Worm (Caenorhabditis elegans): ENCODE results near the gene spe-42.

spe-42 gene

DNA sequence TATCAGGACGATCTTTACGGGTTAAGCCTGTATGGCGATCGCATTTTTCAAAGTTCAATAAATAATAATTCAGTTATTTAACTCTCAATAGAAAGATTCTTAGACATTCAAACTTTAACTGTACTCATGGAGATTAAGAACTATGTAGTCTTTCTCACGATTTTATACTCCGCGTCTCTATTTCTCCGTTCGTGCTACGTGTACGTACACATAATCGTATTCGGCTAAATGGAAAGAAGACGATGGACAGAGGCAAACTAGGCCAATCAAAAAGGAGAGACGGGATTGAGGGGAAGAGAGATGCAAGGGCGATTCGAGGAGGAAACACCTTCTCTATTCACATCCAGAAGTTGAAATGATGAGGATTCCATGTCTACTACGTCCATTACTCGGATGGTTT is 36.6 kb upstream of the spe-42 start, which contains the start of gene bus-18:
bus-18 (plus strand) TSS at position 301 of the 400 bp plus-strand sequence.
- TF ChIP-seq sea-1 (GFP tag; conservative IDR thresholded peaks at IDR 0.05) (no peak), aly-1 (tag; optimal IDR thresholded peaks at IDR 0.05) (no peak), tbx-11 (GFP tag; IDR thresholded peaks at IDR 0.05) (no peak), ama-1 (optimal IDR thresholded peaks at IDR 0.05) (no peak), B0310.2 (tag; optimal IDR thresholded peaks at IDR 0.05) (no peak), F13C5.2 (tag; optimal IDR thresholded peaks at IDR 0.05) (no peak), hmg-4 (GFP tag; optimal IDR thresholded peaks at IDR 0.05) (no peak), ceh-36 (tag; optimal IDR thresholded peaks at IDR 0.05) (no peak), tbx-37 (GFP tag; conservative IDR thresholded peaks at IDR 0.05) (no peak), tra-4 (tag; optimal IDR thresholded peaks at IDR 0.05) (no peak), pes-1 (GFP tag; IDR thresholded peaks at IDR 0.05) (no peak), hnd-1 (tag; optimal IDR thresholded peaks at IDR 0.05) (no peak), flt-1 (GFP tag; IDR thresholded peaks at IDR 0.05) (no peak), ceh-13 (GFP tag; optimal IDR thresholded peaks at IDR 0.05) (no peak), hmbx-1 (tag; optimal IDR thresholded peaks at IDR 0.05) (no peak), ets-7 (tag; optimal IDR thresholded peaks at IDR 0.05) (no peak)

DNA sequence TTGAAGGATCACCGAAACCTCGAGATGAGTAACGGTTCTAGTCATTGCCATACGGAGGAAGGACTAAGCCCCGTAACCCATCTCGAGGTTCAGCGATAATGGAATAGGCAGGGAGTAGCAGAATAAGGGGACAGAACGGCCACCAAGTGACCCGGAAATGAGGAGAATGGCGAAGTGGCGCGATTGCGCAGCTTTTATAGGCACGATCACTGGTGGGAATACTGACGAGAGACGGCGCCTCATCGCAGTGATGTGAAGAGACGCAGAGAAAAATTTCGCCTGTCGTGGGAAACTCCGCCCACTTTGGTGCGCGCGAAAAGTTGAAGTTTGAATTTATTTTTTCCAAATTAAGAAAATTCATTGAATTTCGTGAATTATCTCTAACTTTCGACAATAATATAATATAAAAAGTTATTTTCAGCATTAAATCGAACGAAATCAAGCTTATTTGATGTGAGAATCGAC is 33.3 kb upstream of the spe-42 start, which contains the start of gene F55A11.4:
F55A11.4 (plus strand) TSS at position 415 of the 465 bp plus-strand sequence.
- TF ChIP-seq aly-1 (tag; optimal IDR thresholded peaks at IDR 0.05) (peak; percentile 45), hmbx-1 (tag; optimal IDR thresholded peaks at IDR 0.05) (no peak), flt-1 (GFP tag; IDR thresholded peaks at IDR 0.05) (no peak), ceh-36 (tag; optimal IDR thresholded peaks at IDR 0.05) (peak; percentile 38), hnd-1 (tag; optimal IDR thresholded peaks at IDR 0.05) (no peak), ama-1 (optimal IDR thresholded peaks at IDR 0.05) (peak; percentile 19), pes-1 (GFP tag; IDR thresholded peaks at IDR 0.05) (no peak)

DNA sequence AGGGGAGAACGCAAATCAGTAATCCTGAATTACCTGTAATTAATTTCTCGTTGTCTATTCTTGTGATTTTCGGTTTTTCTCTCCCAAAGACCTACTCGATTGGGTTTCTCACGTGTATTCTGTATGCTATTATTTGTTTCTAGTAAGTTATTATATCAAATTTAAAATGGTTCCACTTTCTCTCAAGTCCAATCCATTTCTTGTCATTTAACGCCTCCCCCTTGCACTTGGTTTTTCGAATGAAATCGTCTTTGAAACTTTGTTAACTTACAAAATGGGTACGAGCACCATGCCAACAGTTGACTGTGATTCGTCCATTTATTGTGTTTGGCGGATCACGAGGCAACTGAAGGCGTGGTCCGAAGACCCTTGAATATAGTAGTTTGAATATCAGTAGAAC is 32.9 kb upstream of the spe-42 start:
- TF ChIP-seq tra-4 (tag; optimal IDR thresholded peaks at IDR 0.05): no peak
- no peak for TF ChIP-seq ama-1 (optimal IDR thresholded peaks at IDR 0.05)
- no peak for TF ChIP-seq B0310.2 (tag; optimal IDR thresholded peaks at IDR 0.05)

DNA sequence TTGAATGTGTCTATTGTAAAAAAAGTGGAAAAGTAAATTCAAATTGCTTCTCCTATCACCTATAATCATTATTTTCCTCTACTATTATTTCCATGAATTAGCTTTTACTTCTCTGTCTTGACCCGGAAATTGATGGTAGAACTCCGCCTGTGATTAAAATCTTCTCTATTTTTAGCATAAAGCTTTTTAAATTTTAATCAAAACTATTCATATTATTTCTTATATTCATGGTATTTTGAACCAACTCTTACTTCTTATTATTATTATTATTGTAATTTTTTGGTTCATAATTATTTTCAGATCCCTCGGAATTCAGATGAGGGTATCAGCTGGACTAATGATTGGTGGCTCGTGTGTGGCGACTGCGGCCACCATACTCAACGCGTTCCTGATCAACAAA is 30.2 kb upstream of the spe-42 start, which contains the start of gene sel-11:
sel-11 (plus strand) TSS at position 301 of the 400 bp plus-strand sequence.
- TF ChIP-seq aly-1 (tag; optimal IDR thresholded peaks at IDR 0.05): no peak

DNA sequence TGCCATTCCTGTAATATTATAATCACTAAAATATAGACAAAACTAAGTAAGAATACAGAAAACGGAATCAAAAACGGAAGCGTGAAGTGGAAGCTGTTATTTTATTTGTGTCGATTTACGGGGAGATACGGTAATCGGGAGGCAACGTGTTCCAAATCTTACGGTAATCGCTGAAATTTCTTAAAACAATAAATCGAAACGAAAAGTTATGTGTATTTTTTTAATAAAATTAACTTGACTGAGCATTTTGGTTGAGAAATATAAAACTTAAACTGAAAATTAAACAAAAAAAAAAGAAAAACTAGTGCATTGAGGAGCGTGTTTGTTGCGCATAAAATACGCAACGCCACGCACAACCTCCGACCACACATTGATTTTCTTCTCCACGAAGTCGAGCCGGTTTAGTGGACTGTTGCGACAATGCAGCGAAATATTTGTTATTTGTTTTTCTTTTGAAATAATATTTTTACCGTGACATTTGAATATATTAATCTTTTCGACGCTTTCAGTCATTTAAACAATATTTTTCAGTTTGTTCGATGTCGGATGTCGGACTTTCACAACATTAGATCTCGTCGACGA is 27.7 kb upstream of the spe-42 start, which contains the start of the genes F55A11.1 and syx-5:
F55A11.1 (minus strand) TSS at position 13 of the 582 bp plus-strand sequence.
syx-5 (plus strand) TSS at position 532 of the 582 bp plus-strand sequence.
- TF ChIP-seq B0310.2 (tag; optimal IDR thresholded peaks at IDR 0.05) (no peak), F13C5.2 (tag; optimal IDR thresholded peaks at IDR 0.05) (peak; percentile 64)

DNA sequence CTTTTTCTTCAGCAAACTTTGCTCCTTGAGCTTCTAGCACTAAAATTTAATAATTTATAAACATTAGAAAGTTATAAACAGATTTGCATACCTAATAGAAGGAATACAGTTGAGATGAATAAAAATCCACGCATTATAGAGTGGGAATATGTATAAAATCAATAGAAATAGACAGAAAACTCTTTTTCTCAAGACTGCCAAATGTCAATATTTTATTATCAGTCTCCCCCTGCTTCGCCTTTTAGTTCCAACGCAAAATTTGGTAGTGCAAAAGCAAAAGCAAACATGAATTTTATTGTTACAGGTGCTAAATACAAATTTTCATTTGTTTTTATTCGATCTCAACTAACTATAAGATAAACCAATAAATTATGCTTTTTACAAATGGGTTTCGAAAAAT is 26.1 kb upstream of the spe-42 start, which contains the start of gene T04F3.4:
T04F3.4 (minus strand) TSS at position 187 of the 400 bp plus-strand sequence.
- no peak for TF ChIP-seq hnd-1 (tag; optimal IDR thresholded peaks at IDR 0.05)
- TF ChIP-seq ceh-36 (tag; optimal IDR thresholded peaks at IDR 0.05): no peak
- no peak for TF ChIP-seq tbx-11 (GFP tag; IDR thresholded peaks at IDR 0.05)
- no peak for TF ChIP-seq tbx-37 (GFP tag; conservative IDR thresholded peaks at IDR 0.05)
- no peak for TF ChIP-seq hmbx-1 (tag; optimal IDR thresholded peaks at IDR 0.05)
- TF ChIP-seq ets-7 (tag; optimal IDR thresholded peaks at IDR 0.05): no peak
- no peak for TF ChIP-seq pes-1 (GFP tag; IDR thresholded peaks at IDR 0.05)
- no peak for TF ChIP-seq scrt-1 (GFP tag; IDR thresholded peaks at IDR 0.05)
- no peak for TF ChIP-seq B0310.2 (tag; optimal IDR thresholded peaks at IDR 0.05)

DNA sequence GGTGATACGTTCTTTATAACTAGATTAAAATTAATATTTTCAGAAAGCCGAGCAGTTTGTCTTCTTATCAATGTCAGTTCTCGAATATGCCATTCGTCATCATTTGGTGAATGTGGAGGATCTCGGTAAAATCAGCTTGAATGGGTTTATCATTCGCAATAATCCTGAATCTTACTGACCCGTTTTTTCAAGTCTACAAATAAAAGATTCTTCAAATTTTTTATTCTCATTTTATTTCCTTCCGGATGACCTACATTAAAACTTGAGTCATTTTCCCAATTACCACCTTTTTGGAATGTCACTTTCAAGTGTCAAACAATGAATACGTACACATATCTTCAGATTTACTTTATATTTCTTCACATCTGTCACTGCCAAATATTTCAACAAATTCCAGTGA is 23.6 kb upstream of the spe-42 start, which contains the start of gene T04F3.5:
T04F3.5 (plus strand) TSS at position 301 of the 400 bp plus-strand sequence.
- TF ChIP-seq hmg-4 (GFP tag; optimal IDR thresholded peaks at IDR 0.05) (no peak), ets-7 (tag; optimal IDR thresholded peaks at IDR 0.05) (no peak), hmbx-1 (tag; optimal IDR thresholded peaks at IDR 0.05) (no peak), sea-1 (GFP tag; conservative IDR thresholded peaks at IDR 0.05) (no peak), hnd-1 (tag; optimal IDR thresholded peaks at IDR 0.05) (no peak), F13C5.2 (tag; optimal IDR thresholded peaks at IDR 0.05) (no peak), tra-4 (tag; optimal IDR thresholded peaks at IDR 0.05) (no peak), scrt-1 (GFP tag; IDR thresholded peaks at IDR 0.05) (no peak), flt-1 (GFP tag; IDR thresholded peaks at IDR 0.05) (no peak), aly-1 (tag; optimal IDR thresholded peaks at IDR 0.05) (no peak), ama-1 (optimal IDR thresholded peaks at IDR 0.05) (no peak), tbx-37 (GFP tag; conservative IDR thresholded peaks at IDR 0.05) (no peak), tbx-11 (GFP tag; IDR thresholded peaks at IDR 0.05) (no peak), B0310.2 (tag; optimal IDR thresholded peaks at IDR 0.05) (no peak), ceh-36 (tag; optimal IDR thresholded peaks at IDR 0.05) (no peak), ceh-13 (GFP tag; optimal IDR thresholded peaks at IDR 0.05) (no peak)

DNA sequence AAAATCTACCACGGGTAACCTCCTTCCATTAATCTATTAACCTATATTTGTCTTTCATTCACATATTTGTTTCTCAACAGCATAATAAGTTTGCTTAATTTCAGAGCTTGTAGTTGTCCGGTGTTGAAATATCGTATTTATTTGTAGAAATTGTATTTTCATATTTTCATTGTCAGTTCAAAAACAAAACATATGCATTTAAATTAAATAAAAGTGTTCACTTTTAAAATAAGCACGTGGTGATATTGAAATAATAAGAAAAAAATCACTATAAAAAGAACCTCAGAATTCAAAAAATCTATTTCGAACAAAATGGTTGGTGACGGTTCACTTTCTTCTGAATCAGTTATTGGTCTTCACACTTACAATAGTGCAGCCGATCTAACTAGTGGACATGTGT is 21.8 kb upstream of the spe-42 start, which contains the start of gene T04F3.3:
T04F3.3 (plus strand) TSS at position 301 of the 400 bp plus-strand sequence.
- TF ChIP-seq F13C5.2 (tag; optimal IDR thresholded peaks at IDR 0.05): no peak
- TF ChIP-seq tra-4 (tag; optimal IDR thresholded peaks at IDR 0.05): no peak

DNA sequence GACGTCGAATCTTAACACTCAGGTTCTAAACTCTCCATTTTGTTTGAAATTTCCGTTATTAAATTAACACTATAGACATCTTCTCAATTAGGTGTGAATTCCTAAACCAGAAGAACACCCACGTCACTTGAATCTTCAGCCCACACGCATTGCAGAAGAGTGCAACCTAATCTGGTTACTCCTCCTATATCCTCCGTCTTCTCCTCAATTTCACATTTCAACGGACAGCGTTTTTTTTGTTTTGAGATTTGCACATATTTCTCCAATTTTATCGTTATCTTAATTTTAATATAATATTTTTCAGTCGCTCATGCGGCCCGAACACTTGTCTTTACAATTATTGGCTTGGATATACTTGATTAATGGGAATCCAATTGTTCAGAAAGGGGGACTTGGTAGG is 20.6 kb upstream of the spe-42 start, which contains the start of gene smoc-1:
smoc-1 (plus strand) TSS at position 301 of the 400 bp plus-strand sequence.
- TF ChIP-seq sea-1 (GFP tag; conservative IDR thresholded peaks at IDR 0.05) (no peak), B0310.2 (tag; optimal IDR thresholded peaks at IDR 0.05) (no peak), pes-1 (GFP tag; IDR thresholded peaks at IDR 0.05) (no peak)

Measured in whole organism, early embryonic.